Fruit fly (Drosophila melanogaster) whole organism, wandering third instar larva: Measurements from ENCODE around the gene CG33124.

ENCODE experiments used
- CrebA ChIP-seq: fragments of 200-800 bp; sonication (Bioruptor generic); optimal IDR thresholded peaks from 2 replicates; lab custom pipeline; 2016; ENCODE audit warnings: missing biosample characterization, mild to moderate bottlenecking, missing genetic modification characterization, borderline replicate concordance
- fru ChIP-seq: fragments of 200-800 bp; sonication (Bioruptor generic); optimal IDR thresholded peaks from 3 replicates; lab custom pipeline; 2016; ENCODE audit warnings: missing biosample characterization, mild to moderate bottlenecking, missing genetic modification characterization
- pan ChIP-seq: fragments of >200 bp; optimal IDR thresholded peaks from 2 replicates; lab custom pipeline; 2017

DNA sequence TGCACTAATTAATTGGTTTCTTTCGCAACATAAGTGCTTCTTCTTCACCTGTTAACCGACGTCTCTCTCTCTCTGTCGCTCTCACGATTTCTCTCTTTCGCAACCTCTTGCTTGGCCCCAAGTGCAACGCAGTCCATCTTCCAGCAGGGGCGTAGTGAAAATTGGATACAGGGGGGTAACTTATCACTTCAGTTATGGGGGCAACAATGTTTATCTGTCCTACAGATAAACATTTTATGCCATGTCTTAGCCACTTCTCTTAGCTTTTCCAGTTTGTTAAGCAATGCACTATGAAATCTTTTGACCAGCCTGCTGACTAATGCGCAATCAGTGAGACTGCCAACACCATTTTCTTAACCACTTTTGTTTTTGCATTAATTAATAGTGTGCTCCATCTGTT is 18.4 kb upstream of the CG33124 start:
- TF ChIP-seq fru (GFP tag; lab: Kevin White, UChicago): peak; percentile 63
- TF ChIP-seq pan (lab: Kevin White, UChicago): no peak
- no peak for TF ChIP-seq CrebA (GFP tag; lab: Kevin White, UChicago)
